Worm (Caenorhabditis elegans) whole organism, L1 larva: Measurements from ENCODE around the gene Y60C6A.3.

Experiments used
- aly-2 ChIP-seq: fragments of 150-350 bp; optimal IDR thresholded peaks from 2 replicates; lab custom pipeline; 2014; ENCODE audit warnings: missing biosample characterization, missing genetic modification characterization
- ama-1 ChIP-seq: fragments of 150-350 bp; optimal IDR thresholded peaks from 2 replicates; lab custom pipeline; 2014
- ceh-90 ChIP-seq: sonication (generic microtip); optimal IDR thresholded peaks from 2 replicates; lab custom pipeline; 2016; ENCODE audit warnings: missing genetic modification characterization, missing compliant biosample characterization
- lin-35 ChIP-seq, 2 experiments: fragments of 150-350 bp; optimal IDR thresholded peaks; 2 replicates each; lab custom pipeline; 2014; ENCODE audit warnings: missing biosample characterization in 2 of 2, missing genetic modification characterization in 2 of 2, missing genetic modification reagents in 2 of 2
- nhr-28 ChIP-seq: fragments of 150-350 bp; optimal IDR thresholded peaks from 2 replicates; lab custom pipeline; 2014; ENCODE audit warnings: missing biosample characterization, missing genetic modification characterization
- skn-1 ChIP-seq: fragments of 150-350 bp; optimal IDR thresholded peaks from 2 replicates; lab custom pipeline; 2014; ENCODE audit warnings: missing biosample characterization, missing genetic modification characterization
- snpc-4 ChIP-seq: fragments of 150-350 bp; optimal IDR thresholded peaks from 2 replicates; lab custom pipeline; 2014; ENCODE audit warnings: missing biosample characterization, missing genetic modification characterization
- sup-37 ChIP-seq: fragments of 200-800 bp; sonication (Bioruptor generic); optimal IDR thresholded peaks from 2 replicates; lab custom pipeline; 2018; ENCODE audit warnings: mild to moderate bottlenecking, missing genetic modification characterization, missing compliant biosample characterization
- tbx-2 ChIP-seq: sonication (generic microtip); optimal IDR thresholded peaks from 2 replicates; lab custom pipeline; 2016; ENCODE audit warnings: missing genetic modification characterization, missing compliant biosample characterization
- ztf-11 ChIP-seq, 2 experiments: sonication (generic microtip); optimal IDR thresholded peaks; 2 replicates each; lab custom pipeline; 2016 to 2017; ENCODE audit warnings: missing genetic modification characterization in 2 of 2, missing biosample characterization in 1 of 2, missing compliant biosample characterization in 1 of 2
- ztf-4 ChIP-seq: fragments of 150-350 bp; optimal IDR thresholded peaks from 2 replicates; lab custom pipeline; 2014; ENCODE audit warnings: missing biosample characterization, missing genetic modification characterization

- TF ChIP-seq skn-1 (tag; lab: Kevin White, UChicago) (no peak), ama-1 (lab: Kevin White, UChicago) (no peak), nhr-28 (no peak), ceh-90 (tag; lab: Kevin White, UChicago) (no peak), ztf-11 (tag; optimal IDR thresholded peaks at IDR 0.05; lab: Kevin White, UChicago) (no peak), lin-35 (GFP tag; optimal IDR thresholded peaks at IDR 0.05; lab: Kevin White, UChicago) (no peak), aly-2 (tag; lab: Kevin White, UChicago) (no peak), snpc-4 (tag; lab: Kevin White, UChicago) (no peak), sup-37 (GFP tag; lab: Kevin White, UChicago) (no peak), ztf-4 (tag; lab: Kevin White, UChicago) (no peak), tbx-2 (tag; lab: Kevin White, UChicago) (no peak)
Measured at ce11 chrV:4834277-4834676, 48.7 kb downstream of the Y60C6A.3 start, which contains the start of gene C37H5.14.
